Worm (Caenorhabditis elegans) whole organism, L1 larva: ENCODE measurements around the gene elt-1.
A peak's percentile ranks its signal among the peaks of the same experiment; 100 is the strongest.

Experiments
- C16A3.4 ChIP-seq: fragments of 150-350 bp; optimal IDR thresholded peaks from 2 replicates; lab custom pipeline; 2014; ENCODE audit warnings: missing biosample characterization, missing genetic modification characterization
- F16B12.6 ChIP-seq: fragments of 150-350 bp; optimal IDR thresholded peaks from 2 replicates; lab custom pipeline; 2014; ENCODE audit warnings: missing biosample characterization, missing genetic modification characterization
- ceh-82 ChIP-seq, 3 experiments: fragments of 150-350 bp in 1 of 3; sonication (generic microtip) in 2 of 3; optimal IDR thresholded peaks; 2 replicates each; lab custom pipeline; 2014 to 2017; ENCODE audit warnings: missing biosample characterization in 3 of 3, missing genetic modification characterization in 3 of 3
- ceh-90 ChIP-seq: sonication (generic microtip); optimal IDR thresholded peaks from 2 replicates; lab custom pipeline; 2016; ENCODE audit warnings: missing genetic modification characterization, missing compliant biosample characterization
- ces-1 ChIP-seq: fragments of 150-350 bp; optimal IDR thresholded peaks from 2 replicates; lab custom pipeline; 2014; ENCODE audit warnings: missing biosample characterization, missing genetic modification reagents, missing genetic modification characterization
- dsc-1 ChIP-seq: sonication (generic microtip); optimal IDR thresholded peaks from 2 replicates; lab custom pipeline; 2016; ENCODE audit warnings: mild to moderate bottlenecking, missing genetic modification characterization, missing compliant biosample characterization
- efl-1 ChIP-seq, 4 experiments: fragments of 150-350 bp; optimal IDR thresholded peaks in 3 of 4; peaks in 1 of 4; 1 replicate in 1 of 4; 2 replicates in 3 of 4; lab custom pipeline; 2014; ENCODE audit warnings: missing biosample characterization in 2 of 4, missing genetic modification characterization in 2 of 4, missing genetic modification reagents in 2 of 4
- egl-13 ChIP-seq: sonication (generic microtip); optimal IDR thresholded peaks from 2 replicates; lab custom pipeline; 2016; ENCODE audit warnings: missing genotype, missing genetic modification reagents, missing genetic modification characterization, missing compliant biosample characterization
- egl-27 ChIP-seq, 2 experiments: fragments of 150-350 bp in 1 of 2; sonication (generic microtip); optimal IDR thresholded peaks; 3 replicates each; lab custom pipeline; 2017 to 2018; ENCODE audit warnings: missing biosample characterization in 2 of 2, missing genetic modification characterization in 2 of 2, missing genetic modification reagents in 2 of 2
- elt-3 ChIP-seq, 6 experiments: fragments of 150-350 bp in 1 of 6; sonication (generic microtip); optimal IDR thresholded peaks; 2 replicates each; lab custom pipeline; 2017 to 2018; ENCODE audit warnings: missing biosample characterization in 6 of 6, missing genetic modification characterization in 6 of 6, inconsistent platforms in 1 of 6
- ets-5 ChIP-seq: fragments of 200-800 bp; sonication (Bioruptor generic); IDR thresholded peaks from 2 replicates; pipeline ENCODE4 v1.3.6; 2022; ENCODE audit warnings: missing genetic modification characterization, missing compliant biosample characterization
- fos-1 ChIP-seq: fragments of 150-350 bp; optimal IDR thresholded peaks from 2 replicates; lab custom pipeline; 2014; ENCODE audit warnings: missing biosample characterization, missing genetic modification characterization
- grh-1 ChIP-seq: fragments of 200-800 bp; sonication (Bioruptor generic); IDR thresholded peaks from 2 replicates; pipeline ENCODE4 v1.3.6; 2022; ENCODE audit warnings: missing genetic modification reagents, missing genetic modification characterization, missing compliant biosample characterization
- hlh-17 ChIP-seq: fragments of 200-800 bp; sonication (Bioruptor generic); optimal IDR thresholded peaks from 2 replicates; lab custom pipeline; 2018; ENCODE audit warnings: missing genetic modification characterization, mild to moderate bottlenecking, missing compliant biosample characterization, moderate library complexity, borderline replicate concordance
- irx-1 ChIP-seq: sonication (generic microtip); optimal IDR thresholded peaks from 2 replicates; lab custom pipeline; 2016; ENCODE audit warnings: missing genetic modification characterization, missing compliant biosample characterization
- jun-1 ChIP-seq: fragments of 150-350 bp; optimal IDR thresholded peaks from 2 replicates; lab custom pipeline; 2014; ENCODE audit warnings: missing biosample characterization, missing genetic modification reagents, missing genetic modification characterization
- lin-13 ChIP-seq: fragments of 150-350 bp; optimal IDR thresholded peaks from 2 replicates; lab custom pipeline; 2014; ENCODE audit warnings: missing biosample characterization, missing genetic modification reagents, missing genetic modification characterization
- lin-15B ChIP-seq: fragments of 150-350 bp; sonication (generic microtip); optimal IDR thresholded peaks from 3 replicates; lab custom pipeline; 2014; ENCODE audit warnings: missing biosample characterization, missing genetic modification characterization
- lir-3 ChIP-seq: sonication (generic microtip); optimal IDR thresholded peaks from 2 replicates; lab custom pipeline; 2016; ENCODE audit warnings: mild to moderate bottlenecking, missing genetic modification characterization, moderate library complexity, missing compliant biosample characterization; ENCODE audit not compliant: poor library complexity
- mdl-1 ChIP-seq, 2 experiments: fragments of 150-350 bp; optimal IDR thresholded peaks; 2 replicates each; lab custom pipeline; 2014 to 2017; ENCODE audit warnings: missing biosample characterization in 2 of 2, missing genetic modification characterization in 2 of 2, inconsistent platforms in 1 of 2
- mef-2 ChIP-seq: fragments of 150-350 bp; optimal IDR thresholded peaks from 2 replicates; lab custom pipeline; 2014; ENCODE audit warnings: missing biosample characterization, missing genetic modification characterization
- nhr-12 ChIP-seq: sonication (generic microtip); optimal IDR thresholded peaks from 2 replicates; lab custom pipeline; 2017; ENCODE audit warnings: missing biosample characterization, missing genetic modification characterization
- nhr-20 ChIP-seq: sonication (generic microtip); optimal IDR thresholded peaks from 2 replicates; lab custom pipeline; 2016; ENCODE audit warnings: mild to moderate bottlenecking, missing genetic modification characterization, missing compliant biosample characterization
- nhr-71 ChIP-seq: sonication (generic microtip); optimal IDR thresholded peaks from 2 replicates; lab custom pipeline; 2016; ENCODE audit warnings: mild to moderate bottlenecking, missing genetic modification characterization, moderate library complexity, missing compliant biosample characterization
- nhr-76 ChIP-seq: sonication (generic microtip); optimal IDR thresholded peaks from 2 replicates; lab custom pipeline; 2017; ENCODE audit warnings: missing biosample characterization, missing genetic modification characterization
- nhr-77 ChIP-seq: fragments of 150-350 bp; optimal IDR thresholded peaks from 2 replicates; lab custom pipeline; 2014; ENCODE audit warnings: missing biosample characterization, missing genetic modification characterization
- nhr-85 ChIP-seq: sonication (generic microtip); peaks from one replicate; lab custom pipeline; 2016; ENCODE audit warnings: missing genetic modification characterization, inconsistent platforms, missing compliant biosample characterization
- nhr-90 ChIP-seq: sonication (generic microtip); optimal IDR thresholded peaks from 2 replicates; lab custom pipeline; 2016; ENCODE audit warnings: mild to moderate bottlenecking, missing genetic modification characterization, missing compliant biosample characterization; ENCODE audit not compliant: poor library complexity
- pax-3 ChIP-seq: fragments of 200-800 bp; sonication (Bioruptor generic); optimal IDR thresholded peaks from 2 replicates; lab custom pipeline; 2018; ENCODE audit warnings: mild to moderate bottlenecking, missing genetic modification characterization, moderate library complexity, missing compliant biosample characterization
- sox-4 ChIP-seq: sonication (generic microtip); optimal IDR thresholded peaks from 2 replicates; lab custom pipeline; 2016; ENCODE audit warnings: missing genetic modification characterization, missing compliant biosample characterization
- sptf-1 ChIP-seq: fragments of 150-350 bp; optimal IDR thresholded peaks from 2 replicates; lab custom pipeline; 2014; ENCODE audit warnings: missing biosample characterization, missing genetic modification characterization
- swsn-7 ChIP-seq: sonication (generic microtip); optimal IDR thresholded peaks from 2 replicates; lab custom pipeline; 2016; ENCODE audit warnings: missing genetic modification characterization, missing compliant biosample characterization
- unc-62 ChIP-seq: fragments of 150-350 bp; optimal IDR thresholded peaks from 2 replicates; lab custom pipeline; 2014; ENCODE audit warnings: missing biosample characterization, missing genetic modification reagents, missing genetic modification characterization
- unc-86 ChIP-seq: sonication (generic microtip); optimal IDR thresholded peaks from 2 replicates; lab custom pipeline; 2016; ENCODE audit warnings: missing genetic modification characterization, missing compliant biosample characterization
- vab-15 ChIP-seq: sonication (generic microtip); optimal IDR thresholded peaks from 2 replicates; lab custom pipeline; 2017; ENCODE audit warnings: missing genotype, mild to moderate bottlenecking, missing genetic modification characterization, missing compliant biosample characterization
- zip-4 ChIP-seq: fragments of 200-800 bp; sonication (Bioruptor generic); optimal IDR thresholded peaks from 2 replicates; lab custom pipeline; 2018; ENCODE audit warnings: mild to moderate bottlenecking, missing genetic modification characterization, moderate library complexity, missing compliant biosample characterization
- ztf-11 ChIP-seq, 2 experiments: sonication (generic microtip); optimal IDR thresholded peaks; 2 replicates each; lab custom pipeline; 2016 to 2017; ENCODE audit warnings: missing genetic modification characterization in 2 of 2, missing biosample characterization in 1 of 2, missing compliant biosample characterization in 1 of 2

Gene elt-1

DNA sequence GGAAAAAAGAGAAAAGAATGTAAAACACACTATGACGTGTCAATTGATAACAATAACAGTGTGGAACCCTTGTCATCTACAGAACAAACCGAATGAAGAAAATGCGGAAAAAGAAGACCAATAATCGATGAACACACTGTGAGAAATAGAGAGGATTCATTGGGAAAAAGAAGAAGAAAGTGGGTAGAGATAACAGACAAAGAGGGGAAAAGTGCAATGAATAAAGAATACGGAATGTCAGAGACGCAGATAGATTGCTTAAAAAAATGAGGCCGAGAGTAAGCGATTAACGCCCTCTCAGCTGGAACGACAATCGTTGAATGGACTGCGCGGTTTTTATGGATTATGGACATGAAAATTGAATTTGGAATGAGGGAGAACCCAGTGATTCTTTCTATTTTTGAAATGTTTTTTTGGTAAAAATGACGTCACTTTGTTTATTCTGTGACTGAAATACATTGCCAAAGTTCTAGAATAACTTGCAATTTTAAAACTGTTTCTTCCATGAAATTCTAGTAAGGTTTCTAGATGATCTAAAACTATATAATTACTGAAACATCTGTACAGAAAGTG lies 33.1 kb downstream of the elt-1 start, which contains the start of gene amph-1 (continued):
- TF ChIP-seq nhr-90 (tag; lab: Kevin White, UChicago), result no peak
- TF ChIP-seq unc-86 (tag; lab: Kevin White, UChicago), result no peak
- no peak for TF ChIP-seq mef-2 (tag; lab: Kevin White, UChicago)
- TF ChIP-seq sptf-1 (tag; lab: Kevin White, UChicago), result no peak
- no peak for TF ChIP-seq fos-1 (tag; lab: Kevin White, UChicago)
- no peak for TF ChIP-seq F16B12.6 (tag; lab: Kevin White, UChicago)
- peak; percentile 2 for TF ChIP-seq jun-1 (tag; lab: Kevin White, UChicago)
- TF ChIP-seq efl-1 (optimal IDR thresholded peaks at IDR 0.05; lab: Kevin White, UChicago), result peak; percentile 47 to 62
- TF ChIP-seq efl-1 (GFP tag; optimal IDR thresholded peaks at IDR 0.05 in 1 of 2; lab: Kevin White, UChicago), result no peak
- TF ChIP-seq vab-15 (tag; lab: Kevin White, UChicago), result no peak
- TF ChIP-seq ceh-82 (tag; optimal IDR thresholded peaks at IDR 0.05; lab: Kevin White, UChicago), result peak in 1 of 3 experiments; percentile 1
- TF ChIP-seq C16A3.4 (tag; lab: Kevin White, UChicago), result no peak
- TF ChIP-seq lin-13 (GFP tag; lab: Kevin White, UChicago), result no peak
- TF ChIP-seq pax-3 (tag; lab: Kevin White, UChicago), result no peak
- peak; percentile 19 for TF ChIP-seq swsn-7
- TF ChIP-seq grh-1 (GFP tag; lab: Robert Waterston, UW), result no peak
- no peak for TF ChIP-seq lin-15B (tag; lab: Kevin White, UChicago)
- no peak for TF ChIP-seq egl-13 (tag; lab: Kevin White, UChicago)
- no peak for TF ChIP-seq dsc-1 (tag; lab: Kevin White, UChicago)
- no peak for TF ChIP-seq nhr-77 (tag; lab: Kevin White, UChicago)
- TF ChIP-seq elt-3 (tag; optimal IDR thresholded peaks at IDR 0.05; lab: Kevin White, UChicago), result peak in 1 of 6 experiments; percentile 8
- TF ChIP-seq lir-3 (tag; lab: Kevin White, UChicago), result peak; percentile 2
- TF ChIP-seq nhr-76 (tag; lab: Kevin White, UChicago), result no peak
- TF ChIP-seq nhr-85 (tag; lab: Kevin White, UChicago), result peak; percentile 57
- TF ChIP-seq irx-1 (tag; lab: Kevin White, UChicago), result no peak
- TF ChIP-seq nhr-71 (tag; lab: Kevin White, UChicago), result peak; percentile 37
- no peak for TF ChIP-seq ces-1 (GFP tag; lab: Kevin White, UChicago)
- TF ChIP-seq mdl-1 (tag; optimal IDR thresholded peaks at IDR 0.05; lab: Kevin White, UChicago), result no peak
- TF ChIP-seq zip-4 (GFP tag; lab: Kevin White, UChicago), result no peak
- no peak for TF ChIP-seq egl-27 (tag; optimal IDR thresholded peaks at IDR 0.05; lab: Kevin White, UChicago)
- no peak for TF ChIP-seq ztf-11 (tag; optimal IDR thresholded peaks at IDR 0.05; lab: Kevin White, UChicago)
- TF ChIP-seq nhr-20 (tag; lab: Kevin White, UChicago), result peak; percentile 35

DNA sequence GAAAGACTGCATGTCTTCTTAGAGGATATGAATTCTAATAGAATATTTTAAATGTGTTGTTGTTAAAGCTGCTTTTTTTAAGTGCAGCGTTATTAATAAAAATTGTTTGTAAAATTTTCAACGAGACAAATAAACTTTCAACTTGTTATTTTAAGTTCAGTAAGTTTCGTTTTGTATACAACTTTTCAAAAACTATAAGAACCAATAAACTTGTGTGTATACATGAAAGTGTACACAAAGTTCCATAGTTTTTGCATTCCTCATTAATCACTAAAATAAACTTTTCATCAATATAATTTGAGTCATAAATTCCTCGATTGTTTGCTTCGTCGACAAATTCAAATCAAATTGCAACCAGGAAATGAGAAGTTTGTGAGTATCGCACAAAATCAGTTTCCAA lies 33.9 kb downstream of the elt-1 start, which contains the start of gene srm-3:
TSS of gene srm-3 (plus strand) at position 301 of the 400 bp plus-strand sequence.
- TF ChIP-seq ets-5 (no peak), hlh-17 (GFP tag; lab: Kevin White, UChicago) (no peak), grh-1 (GFP tag; lab: Robert Waterston, UW) (no peak), ztf-11 (tag; optimal IDR thresholded peaks at IDR 0.05; lab: Kevin White, UChicago) (no peak), sox-4 (tag; lab: Kevin White, UChicago) (no peak), unc-62 (GFP tag; lab: Kevin White, UChicago) (no peak), irx-1 (tag; lab: Kevin White, UChicago) (no peak), nhr-12 (tag; lab: Kevin White, UChicago) (no peak), lir-3 (tag; lab: Kevin White, UChicago) (no peak), egl-27 (tag; optimal IDR thresholded peaks at IDR 0.05; lab: Kevin White, UChicago) (no peak), ceh-90 (no peak), nhr-85 (tag; lab: Kevin White, UChicago) (no peak), F16B12.6 (tag; lab: Kevin White, UChicago) (no peak), zip-4 (GFP tag; lab: Kevin White, UChicago) (no peak)
